Fruit fly (Drosophila melanogaster) whole organism, embryonic: ENCODE measurements around the gene CG12115.
A peak's percentile ranks its signal among the peaks of the same experiment; 100 is the strongest.

Experiments
- CG13123 ChIP-seq: fragments of 200-800 bp; sonication (Bioruptor generic); optimal IDR thresholded peaks from 2 replicates; lab custom pipeline; 2016; ENCODE audit warnings: missing biosample characterization, missing genetic modification characterization
- CG1529 ChIP-seq: fragments of 200-800 bp; sonication (Bioruptor generic); optimal IDR thresholded peaks from 3 replicates; lab custom pipeline; 2018; ENCODE audit warnings: missing biosample characterization, missing genetic modification characterization
- CG17612 ChIP-seq: fragments of 200-800 bp; sonication (Bioruptor generic); IDR thresholded peaks from 2 replicates; pipeline ENCODE4 v1.3.6; 2022; ENCODE audit warnings: missing biosample characterization, missing genetic modification characterization
- CG18476 ChIP-seq: fragments of 200-800 bp; sonication (Bioruptor generic); optimal IDR thresholded peaks from 2 replicates; lab custom pipeline; 2016; ENCODE audit warnings: missing biosample characterization, mild to moderate bottlenecking, missing genetic modification characterization
- CG18599 ChIP-seq: fragments of 200-800 bp; sonication (Bioruptor generic); optimal IDR thresholded peaks from 3 replicates; lab custom pipeline; 2017; ENCODE audit warnings: missing biosample characterization, missing genetic modification characterization, mild to moderate bottlenecking, moderate library complexity, missing genetic modification reagents
- CG2202 ChIP-seq: fragments of 200-800 bp; sonication (Bioruptor generic); optimal IDR thresholded peaks from 2 replicates; lab custom pipeline; 2018; ENCODE audit warnings: missing biosample characterization, mild to moderate bottlenecking, missing genetic modification characterization
- CG31441 ChIP-seq: fragments of 200-800 bp; sonication (Bioruptor generic); IDR thresholded peaks from 2 replicates; pipeline ENCODE4 v1.3.6; 2022; ENCODE audit warnings: missing biosample characterization, missing genetic modification characterization
- CG34422 ChIP-seq: fragments of 200-800 bp; sonication (Bioruptor generic); IDR thresholded peaks from 3 replicates; pipeline ENCODE4 v1.3.6; 2022; ENCODE audit warnings: missing biosample characterization, missing genetic modification characterization
- CG43689 ChIP-seq: fragments of 200-800 bp; sonication (Bioruptor generic); IDR thresholded peaks from 2 replicates; pipeline ENCODE4 v1.3.6; 2022; ENCODE audit warnings: missing biosample characterization, missing genetic modification characterization
- CG5953 ChIP-seq: fragments of 200-800 bp; sonication (Bioruptor generic); IDR thresholded peaks from 2 replicates; pipeline ENCODE4 v1.3.6; 2022; ENCODE audit warnings: missing biosample characterization, missing genetic modification characterization
- CG6683 ChIP-seq: fragments of 200-800 bp; sonication (Bioruptor generic); optimal IDR thresholded peaks from 2 replicates; lab custom pipeline; 2017; ENCODE audit warnings: missing biosample characterization, mild to moderate bottlenecking, missing genetic modification characterization, missing genetic modification reagents
- CG6813 ChIP-seq: fragments of 200-800 bp; sonication (Bioruptor generic); optimal IDR thresholded peaks from 2 replicates; lab custom pipeline; 2017; ENCODE audit warnings: missing biosample characterization, missing genetic modification characterization, mild to moderate bottlenecking, moderate library complexity, missing genetic modification reagents
- CG7839 ChIP-seq: fragments of 200-800 bp; sonication (Bioruptor generic); optimal IDR thresholded peaks from 3 replicates; lab custom pipeline; 2018; ENCODE audit warnings: missing biosample characterization, mild to moderate bottlenecking, missing genetic modification characterization, moderate library complexity
- CG8944 ChIP-seq: fragments of 200-800 bp; sonication (Bioruptor generic); optimal IDR thresholded peaks from 3 replicates; lab custom pipeline; 2016; ENCODE audit warnings: missing biosample characterization, missing genetic modification characterization
- CG9215 ChIP-seq: fragments of 200-800 bp; sonication (Bioruptor generic); IDR thresholded peaks from 2 replicates; pipeline ENCODE4 v1.3.6; 2022; ENCODE audit warnings: missing biosample characterization, missing genetic modification characterization
- CG9437 ChIP-seq: fragments of 200-800 bp; sonication (Bioruptor generic); optimal IDR thresholded peaks from 2 replicates; lab custom pipeline; 2018; ENCODE audit warnings: missing biosample characterization, mild to moderate bottlenecking, missing genetic modification characterization
- Camta ChIP-seq: fragments of 200-800 bp; sonication (Bioruptor generic); optimal IDR thresholded peaks from 2 replicates; lab custom pipeline; 2016; ENCODE audit warnings: missing biosample characterization, missing genetic modification characterization
- D19A ChIP-seq: fragments of 200-800 bp; optimal IDR thresholded peaks from 3 replicates; lab custom pipeline; 2019; ENCODE audit warnings: missing biosample characterization, mild to moderate bottlenecking, missing genetic modification characterization, moderate library complexity
- Doc2 ChIP-seq: fragments of 200-800 bp; sonication (Bioruptor generic); IDR thresholded peaks from 2 replicates; pipeline ENCODE4 v1.3.6; 2022; ENCODE audit warnings: missing biosample characterization, missing genetic modification characterization
- Dp ChIP-seq: fragments of 200-800 bp; sonication (Bioruptor generic); optimal IDR thresholded peaks from 2 replicates; lab custom pipeline; 2018; ENCODE audit warnings: missing biosample characterization, mild to moderate bottlenecking, missing genetic modification characterization, moderate library complexity
- Drgx ChIP-seq: fragments of 200-800 bp; sonication (Bioruptor generic); IDR thresholded peaks from 2 replicates; pipeline ENCODE4 v1.3.6; 2022; ENCODE audit warnings: missing biosample characterization, missing genetic modification characterization
- Ets97D ChIP-seq: fragments of 200-800 bp; sonication (Bioruptor generic); optimal IDR thresholded peaks from 3 replicates; lab custom pipeline; 2016; ENCODE audit warnings: missing biosample characterization, missing genetic modification characterization
- Gsc ChIP-seq: fragments of 200-800 bp; sonication (Bioruptor generic); IDR thresholded peaks from 2 replicates; pipeline ENCODE4 v1.3.6; 2022; ENCODE audit warnings: missing biosample characterization, missing genetic modification characterization
- Jarid2 ChIP-seq: fragments of 200-800 bp; sonication (Bioruptor generic); optimal IDR thresholded peaks from 3 replicates; lab custom pipeline; 2017; ENCODE audit warnings: mild to moderate bottlenecking, missing biosample characterization, missing genetic modification reagents, missing genetic modification characterization
- Max ChIP-seq: fragments of 200-800 bp; sonication (Bioruptor generic); optimal IDR thresholded peaks from 2 replicates; lab custom pipeline; 2016; ENCODE audit warnings: missing biosample characterization, mild to moderate bottlenecking, missing genetic modification characterization
- Med ChIP-seq: fragments of 200-800 bp; sonication (Bioruptor generic); peaks from one replicate; lab custom pipeline; 2016; ENCODE audit warnings: missing biosample characterization, missing genetic modification characterization, mild to moderate bottlenecking, inconsistent platforms, moderate library complexity
- NFAT ChIP-seq: fragments of 200-800 bp; sonication (Bioruptor generic); IDR thresholded peaks from 2 replicates; pipeline ENCODE4 v1.3.6; 2022; ENCODE audit warnings: missing biosample characterization, missing genetic modification characterization
- Nf-YB ChIP-seq: fragments of 200-800 bp; sonication (Bioruptor generic); optimal IDR thresholded peaks from 3 replicates; lab custom pipeline; 2019; ENCODE audit warnings: missing biosample characterization, mild to moderate bottlenecking, missing genetic modification characterization, moderate library complexity
- Nf-YC ChIP-seq: fragments of 200-800 bp; optimal IDR thresholded peaks from 3 replicates; lab custom pipeline; 2019; ENCODE audit warnings: missing biosample characterization, mild to moderate bottlenecking, missing genetic modification characterization, moderate library complexity
- Rfx ChIP-seq: fragments of 200-800 bp; sonication (Bioruptor generic); IDR thresholded peaks from 2 replicates; pipeline ENCODE4 v1.3.6; 2022; ENCODE audit warnings: missing biosample characterization, missing genetic modification characterization
- Rx ChIP-seq: fragments of 200-800 bp; sonication (Bioruptor generic); IDR thresholded peaks from 2 replicates; pipeline ENCODE4 v1.3.6; 2022; ENCODE audit warnings: missing biosample characterization, missing genetic modification characterization
- Six4 ChIP-seq: fragments of 200-800 bp; sonication (Bioruptor generic); optimal IDR thresholded peaks from 2 replicates; lab custom pipeline; 2016; ENCODE audit warnings: missing biosample characterization, missing genetic modification characterization
- ab ChIP-seq: fragments of 200-800 bp; sonication (Bioruptor generic); optimal IDR thresholded peaks from 2 replicates; lab custom pipeline; 2016; ENCODE audit warnings: missing biosample characterization, missing genetic modification characterization
- cad ChIP-seq: fragments of >200 bp; optimal IDR thresholded peaks from 2 replicates; lab custom pipeline; 2017; ENCODE audit warnings: missing biosample characterization, missing genetic modification characterization
- cato ChIP-seq: fragments of 200-800 bp; sonication (Bioruptor generic); optimal IDR thresholded peaks from 2 replicates; lab custom pipeline; 2016; ENCODE audit warnings: missing biosample characterization, missing genetic modification characterization, borderline replicate concordance
- emc ChIP-seq: fragments of 200-800 bp; sonication (Bioruptor generic); optimal IDR thresholded peaks from 2 replicates; lab custom pipeline; 2016; ENCODE audit warnings: missing biosample characterization, missing genetic modification characterization
- exex ChIP-seq: fragments of 200-800 bp; sonication (Bioruptor generic); optimal IDR thresholded peaks from 4 replicates; lab custom pipeline; 2018; ENCODE audit warnings: missing biosample characterization, mild to moderate bottlenecking, missing genetic modification characterization, moderate library complexity
- fd102C ChIP-seq: fragments of 200-800 bp; sonication (Bioruptor generic); optimal IDR thresholded peaks from 2 replicates; lab custom pipeline; 2018; ENCODE audit warnings: missing biosample characterization, mild to moderate bottlenecking, missing genetic modification characterization, moderate library complexity
- grn ChIP-seq: fragments of 200-800 bp; sonication (Bioruptor generic); optimal IDR thresholded peaks from 3 replicates; lab custom pipeline; 2017; ENCODE audit warnings: missing biosample characterization, missing genetic modification characterization
- insv ChIP-seq, 2 experiments: fragments of 200-800 bp; sonication (Bioruptor generic); optimal IDR thresholded peaks; 3 replicates each; lab custom pipeline; 2016 to 2018; ENCODE audit warnings: missing biosample characterization in 2 of 2, missing genetic modification characterization in 2 of 2
- lmd ChIP-seq: fragments of 200-800 bp; sonication (Bioruptor generic); IDR thresholded peaks from 2 replicates; pipeline ENCODE4 v1.3.6; 2022; ENCODE audit warnings: missing biosample characterization, missing genetic modification characterization
- luna ChIP-seq: fragments of 200-800 bp; sonication (Bioruptor generic); optimal IDR thresholded peaks from 2 replicates; lab custom pipeline; 2016; ENCODE audit warnings: missing biosample characterization, missing genetic modification characterization
- nom ChIP-seq: fragments of 200-800 bp; sonication (Bioruptor generic); optimal IDR thresholded peaks from 2 replicates; lab custom pipeline; 2017; ENCODE audit warnings: missing biosample characterization, missing genetic modification characterization, mild to moderate bottlenecking, moderate library complexity, missing genetic modification reagents
- otp ChIP-seq: fragments of 200-800 bp; sonication (Bioruptor generic); IDR thresholded peaks from 3 replicates; pipeline ENCODE4, ENCODE4 v1.3.6; 2022; ENCODE audit warnings: missing biosample characterization, missing genetic modification characterization
- pita ChIP-seq: fragments of 200-800 bp; sonication (Bioruptor generic); optimal IDR thresholded peaks from 2 replicates; lab custom pipeline; 2017; ENCODE audit warnings: missing biosample characterization, mild to moderate bottlenecking, missing genetic modification characterization
- ro ChIP-seq: fragments of 200-800 bp; sonication (Bioruptor generic); IDR thresholded peaks from 2 replicates; pipeline ENCODE4 v1.3.6; 2022; ENCODE audit warnings: missing biosample characterization, missing genetic modification characterization
- schlank ChIP-seq: fragments of 200-800 bp; sonication (Bioruptor generic); optimal IDR thresholded peaks from 2 replicates; lab custom pipeline; 2018; ENCODE audit warnings: missing biosample characterization, mild to moderate bottlenecking, missing genetic modification characterization
- sens ChIP-seq: fragments of 200-800 bp; sonication (Bioruptor generic); peaks from one replicate; lab custom pipeline; 2016; ENCODE audit warnings: missing biosample characterization, missing genetic modification characterization
- slou ChIP-seq: fragments of 200-800 bp; sonication (Bioruptor generic); optimal IDR thresholded peaks from 3 replicates; lab custom pipeline; 2016; ENCODE audit warnings: missing biosample characterization, missing genetic modification characterization
- ttk ChIP-seq: fragments of 200-800 bp; sonication (Bioruptor generic); IDR thresholded peaks from 2 replicates; pipeline ENCODE4 v2.1.2; 2022; ENCODE audit warnings: missing biosample characterization, missing genetic modification characterization
- twi ChIP-seq: fragments of 200-800 bp; optimal IDR thresholded peaks from 2 replicates; lab custom pipeline; 2019; ENCODE audit warnings: missing biosample characterization, mild to moderate bottlenecking, missing genetic modification characterization, moderate library complexity
- wek ChIP-seq: fragments of 200-800 bp; sonication (Bioruptor generic); optimal IDR thresholded peaks from 3 replicates; lab custom pipeline; 2018; ENCODE audit warnings: missing biosample characterization, mild to moderate bottlenecking, missing genetic modification characterization, moderate library complexity

Gene CG12115

DNA sequence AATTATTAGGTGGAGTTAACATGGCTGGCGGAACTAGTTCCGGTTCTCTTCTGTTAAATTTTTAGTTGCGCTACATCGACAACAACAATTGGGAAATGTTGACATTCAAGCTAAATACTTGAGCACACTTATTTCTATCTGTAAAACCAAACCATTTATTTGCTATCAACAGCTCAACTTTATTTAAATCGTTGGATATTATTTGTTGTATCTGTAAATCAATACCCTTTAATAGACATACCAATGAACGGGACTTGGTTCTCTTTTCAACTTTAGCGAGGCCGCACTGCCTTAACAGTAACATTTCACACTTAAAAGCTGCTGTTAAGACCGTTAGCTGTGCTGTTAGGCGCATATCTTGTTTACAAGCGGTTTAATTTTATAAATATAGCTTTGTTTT is 3.2 kb upstream of the CG12115 start, which contains the start of gene CG12106 (continued):
- TF ChIP-seq CG5953 (no peak), schlank (tag; lab: Kevin White, UChicago) (peak; percentile 19), CG31441 (GFP tag; lab: Robert Waterston, UW) (peak; percentile 33; the same call in 1 of the 2 replicates), ro (no peak), D19A (tag; lab: Kevin White, UChicago) (no peak), CG9437 (GFP tag; lab: Kevin White, UChicago) (no peak), sens (GFP tag; lab: Kevin White, UChicago) (peak; percentile 59), CG13123 (GFP tag; lab: Kevin White, UChicago) (peak; percentile 20), Med (peak; percentile 87), luna (GFP tag; lab: Kevin White, UChicago) (no peak), ttk (GFP tag; lab: Robert Waterston, UW) (no peak), cad (GFP tag; lab: Kevin White, UChicago) (no peak), CG1529 (GFP tag; lab: Kevin White, UChicago) (no peak), CG18476 (GFP tag; lab: Kevin White, UChicago) (peak; percentile 23), NFAT (no peak), Rfx (GFP tag; lab: Robert Waterston, UW) (peak; percentile 69), ab (no peak), Jarid2 (no peak), Six4 (no peak), CG6813 (GFP tag; lab: Kevin White, UChicago) (no peak), fd102C (GFP tag; lab: Kevin White, UChicago) (no peak), CG17612 (GFP tag; lab: Robert Waterston, UW) (no peak), nom (GFP tag; lab: Kevin White, UChicago) (peak; percentile 13), twi (tag; lab: Kevin White, UChicago) (no peak), cato (no peak), CG34422 (GFP tag; lab: Robert Waterston, UW) (no peak), Nf-YC (tag; lab: Kevin White, UChicago) (peak; percentile 42), Rx (GFP tag; lab: Robert Waterston, UW) (0 out of 2 replicates have a peak, but pooled peaks have one; percentile 37), emc (GFP tag; lab: Kevin White, UChicago) (no peak), slou (no peak), Camta (GFP tag; lab: Kevin White, UChicago) (no peak), otp (GFP tag; lab: Robert Waterston, UW) (no peak), exex (tag; lab: Kevin White, UChicago) (peak; percentile 28), Max (GFP tag; lab: Kevin White, UChicago) (no peak), CG8944 (no peak), Dp (GFP tag; lab: Kevin White, UChicago) (peak; percentile 24), Ets97D (no peak), pita (GFP tag; lab: Kevin White, UChicago) (no peak), CG6683 (GFP tag; lab: Kevin White, UChicago) (no peak), CG18599 (GFP tag; lab: Kevin White, UChicago) (peak; percentile 62), Doc2 (no peak), Drgx (GFP tag; lab: Robert Waterston, UW) (no peak; the same call in 1 of the 2 replicates), Gsc (GFP tag; lab: Robert Waterston, UW) (no peak), insv (GFP tag; optimal IDR thresholded peaks at IDR 0.05; lab: Kevin White, UChicago) (no peak), Nf-YB (no peak), CG9215 (no peak; the same call in 1 of the 2 replicates), CG2202 (tag; lab: Kevin White, UChicago) (no peak), lmd (no peak), CG43689 (GFP tag; lab: Robert Waterston, UW) (no peak), grn (GFP tag; lab: Kevin White, UChicago) (no peak), CG7839 (tag; lab: Kevin White, UChicago) (peak; percentile 62), wek (GFP tag; lab: Kevin White, UChicago) (no peak)
